Fruit fly (Drosophila melanogaster) whole organism, embryonic: Measurements from ENCODE around the gene CG14401.

ENCODE experiments used
- Adf1 ChIP-seq: fragments of 200-800 bp; sonication (Bioruptor generic); IDR thresholded peaks from 2 replicates; pipeline ENCODE4 v1.3.6; 2022; ENCODE audit warnings: missing biosample characterization, missing genetic modification characterization
- Bgb ChIP-seq: fragments of 200-800 bp; sonication (Bioruptor generic); IDR thresholded peaks from 2 replicates; pipeline ENCODE4 v1.3.6; 2022; ENCODE audit warnings: missing biosample characterization, missing genetic modification characterization; ENCODE audit not compliant: partially characterized antibody
- CG10979 ChIP-seq: fragments of 200-800 bp; sonication (Bioruptor generic); optimal IDR thresholded peaks from 2 replicates; lab custom pipeline; 2018; ENCODE audit warnings: missing biosample characterization, mild to moderate bottlenecking, missing genetic modification characterization, moderate library complexity
- CG11504 ChIP-seq: fragments of 200-800 bp; sonication (Bioruptor generic); optimal IDR thresholded peaks from 3 replicates; lab custom pipeline; 2019; ENCODE audit warnings: missing biosample characterization, mild to moderate bottlenecking, missing genetic modification characterization, moderate library complexity
- CG11695 ChIP-seq: fragments of 200-800 bp; sonication (Bioruptor generic); IDR thresholded peaks from 3 replicates; pipeline ENCODE4 v1.3.6; 2022; ENCODE audit warnings: missing biosample characterization, missing genetic modification characterization
- CG12219 ChIP-seq: fragments of 200-800 bp; sonication (Bioruptor generic); optimal IDR thresholded peaks from 3 replicates; lab custom pipeline; 2018; ENCODE audit warnings: missing biosample characterization, mild to moderate bottlenecking, missing genetic modification characterization
- CG12769 ChIP-seq: fragments of 200-800 bp; sonication (Bioruptor generic); optimal IDR thresholded peaks from 2 replicates; lab custom pipeline; 2019; ENCODE audit warnings: missing biosample characterization, mild to moderate bottlenecking, missing genetic modification characterization, moderate library complexity
- CG13123 ChIP-seq: fragments of 200-800 bp; sonication (Bioruptor generic); optimal IDR thresholded peaks from 2 replicates; lab custom pipeline; 2016; ENCODE audit warnings: missing biosample characterization, missing genetic modification characterization
- CG13894 ChIP-seq: fragments of 200-800 bp; sonication (Bioruptor generic); optimal IDR thresholded peaks from 3 replicates; lab custom pipeline; 2018; ENCODE audit warnings: missing biosample characterization, mild to moderate bottlenecking, missing genetic modification characterization, moderate library complexity
- CG14710 ChIP-seq: fragments of 200-800 bp; sonication (Bioruptor generic); optimal IDR thresholded peaks from 3 replicates; lab custom pipeline; 2019; ENCODE audit warnings: missing biosample characterization, mild to moderate bottlenecking, missing genetic modification characterization, moderate library complexity
- CG2678 ChIP-seq: fragments of 200-800 bp; sonication (Bioruptor generic); optimal IDR thresholded peaks from 3 replicates; lab custom pipeline; 2019; ENCODE audit warnings: missing biosample characterization, mild to moderate bottlenecking, missing genetic modification characterization, moderate library complexity
- CG31441 ChIP-seq: fragments of 200-800 bp; sonication (Bioruptor generic); IDR thresholded peaks from 2 replicates; pipeline ENCODE4 v1.3.6; 2022; ENCODE audit warnings: missing biosample characterization, missing genetic modification characterization
- CG3281 ChIP-seq: fragments of 200-800 bp; sonication (Bioruptor generic); optimal IDR thresholded peaks from 3 replicates; lab custom pipeline; 2017; ENCODE audit warnings: missing biosample characterization, mild to moderate bottlenecking, missing genetic modification characterization
- CG3838 ChIP-seq: fragments of 200-800 bp; sonication (Bioruptor generic); optimal IDR thresholded peaks from 3 replicates; lab custom pipeline; 2016; ENCODE audit warnings: missing biosample characterization, missing genetic modification characterization
- CG4282 ChIP-seq: fragments of 200-800 bp; sonication (Bioruptor generic); optimal IDR thresholded peaks from 2 replicates; lab custom pipeline; 2016; ENCODE audit warnings: missing biosample characterization, missing genetic modification characterization
- CG6175 ChIP-seq: fragments of 200-800 bp; sonication (Bioruptor generic); IDR thresholded peaks from 3 replicates; pipeline ENCODE4 v1.3.6; 2022; ENCODE audit warnings: missing biosample characterization, missing genetic modification characterization
- CG6791 ChIP-seq: fragments of 200-800 bp; sonication (Bioruptor generic); IDR thresholded peaks from 3 replicates; pipeline ENCODE4 v1.3.6; 2022; ENCODE audit warnings: missing biosample characterization, missing genetic modification characterization; ENCODE audit not compliant: partially characterized antibody
- CG8290 ChIP-seq, 3 experiments: fragments of 200-800 bp; sonication (Bioruptor generic); optimal IDR thresholded peaks; 2 replicates each; lab custom pipeline; 2016 to 2019; ENCODE audit warnings: missing biosample characterization in 3 of 3, missing genetic modification characterization in 3 of 3, mild to moderate bottlenecking in 2 of 3, moderate library complexity in 1 of 3
- CG9609 ChIP-seq: fragments of 200-800 bp; sonication (Bioruptor generic); optimal IDR thresholded peaks from 3 replicates; lab custom pipeline; 2016; ENCODE audit warnings: missing biosample characterization, missing genetic modification characterization
- Doc3 ChIP-seq: fragments of 200-800 bp; sonication (Bioruptor generic); IDR thresholded peaks from 3 replicates; pipeline ENCODE4 v1.3.6; 2022; ENCODE audit warnings: missing biosample characterization, missing genetic modification characterization; ENCODE audit not compliant: partially characterized antibody
- E2f1 ChIP-seq: fragments of 200-800 bp; sonication (Bioruptor generic); IDR thresholded peaks from 2 replicates; pipeline ENCODE4 v1.3.6; 2022; ENCODE audit warnings: missing biosample characterization, missing genetic modification characterization
- Fer3 ChIP-seq: fragments of 200-800 bp; sonication (Bioruptor generic); optimal IDR thresholded peaks from 2 replicates; lab custom pipeline; 2018; ENCODE audit warnings: missing biosample characterization, mild to moderate bottlenecking, missing genetic modification characterization, moderate library complexity
- MTF-1 ChIP-seq: fragments of 200-800 bp; sonication (Bioruptor generic); optimal IDR thresholded peaks from 2 replicates; lab custom pipeline; 2018; ENCODE audit warnings: missing biosample characterization, mild to moderate bottlenecking, missing genetic modification characterization, borderline replicate concordance
- Neu2 ChIP-seq: fragments of 200-800 bp; sonication (Bioruptor generic); optimal IDR thresholded peaks from 3 replicates; lab custom pipeline; 2016; ENCODE audit warnings: missing biosample characterization, missing genetic modification characterization, borderline replicate concordance
- Sox102F ChIP-seq: fragments of 200-800 bp; sonication (Bioruptor generic); optimal IDR thresholded peaks from 2 replicates; lab custom pipeline; 2018; ENCODE audit warnings: missing biosample characterization, mild to moderate bottlenecking, missing genetic modification characterization, moderate library complexity
- TFAM ChIP-seq: fragments of 200-800 bp; sonication (Bioruptor generic); optimal IDR thresholded peaks from 2 replicates; lab custom pipeline; 2017; ENCODE audit warnings: missing biosample characterization, missing genetic modification characterization, inconsistent platforms
- Trl ChIP-seq, 3 experiments: fragments of >200 bp in 2 of 3; fragments of 200-800 bp in 1 of 3; sonication (Bioruptor generic) in 1 of 3; optimal IDR thresholded peaks; 2 replicates in 1 of 3; 3 replicates in 2 of 3; lab custom pipeline; 2016 to 2017; ENCODE audit warnings: missing biosample characterization in 1 of 3, missing genetic modification characterization in 1 of 3
- Vsx1 ChIP-seq: fragments of 200-800 bp; sonication (Bioruptor generic); optimal IDR thresholded peaks from 2 replicates; lab custom pipeline; 2017; ENCODE audit warnings: missing biosample characterization, mild to moderate bottlenecking, missing genetic modification characterization, missing genetic modification reagents
- Xrp1 ChIP-seq: fragments of 200-800 bp; sonication (Bioruptor generic); IDR thresholded peaks from 2 replicates; pipeline ENCODE4 v1.3.6; 2022; ENCODE audit warnings: missing biosample characterization, missing genetic modification characterization
- crol ChIP-seq: fragments of 200-800 bp; sonication (Bioruptor generic); IDR thresholded peaks from 2 replicates; pipeline ENCODE4 v1.3.6; 2022; ENCODE audit warnings: missing biosample characterization, missing genetic modification characterization
- her ChIP-seq: fragments of 200-800 bp; sonication (Bioruptor generic); optimal IDR thresholded peaks from 2 replicates; lab custom pipeline; 2016; ENCODE audit warnings: missing biosample characterization, missing genetic modification characterization
- kah ChIP-seq: fragments of 200-800 bp; sonication (Bioruptor generic); optimal IDR thresholded peaks from 2 replicates; lab custom pipeline; 2018; ENCODE audit warnings: missing biosample characterization, mild to moderate bottlenecking, missing genetic modification characterization
- lilli ChIP-seq: fragments of 200-800 bp; sonication (Bioruptor generic); optimal IDR thresholded peaks from 3 replicates; lab custom pipeline; 2016; ENCODE audit warnings: missing biosample characterization, missing genetic modification characterization
- nau ChIP-seq: fragments of 200-800 bp; sonication (Bioruptor generic); optimal IDR thresholded peaks from 3 replicates; lab custom pipeline; 2017; ENCODE audit warnings: missing biosample characterization, mild to moderate bottlenecking, missing genetic modification characterization, missing genetic modification reagents
- onecut ChIP-seq: fragments of 200-800 bp; sonication (Bioruptor generic); IDR thresholded peaks from 2 replicates; pipeline ENCODE4 v1.3.6; 2022; ENCODE audit warnings: missing biosample characterization, missing genetic modification characterization
- otp ChIP-seq: fragments of 200-800 bp; sonication (Bioruptor generic); IDR thresholded peaks from 3 replicates; pipeline ENCODE4, ENCODE4 v1.3.6; 2022; ENCODE audit warnings: missing biosample characterization, missing genetic modification characterization
- pho ChIP-seq: fragments of 200-800 bp; sonication (Bioruptor generic); optimal IDR thresholded peaks from 2 replicates; lab custom pipeline; 2016; ENCODE audit warnings: missing biosample characterization, missing genetic modification characterization
- phol ChIP-seq: fragments of 200-800 bp; sonication (Bioruptor generic); optimal IDR thresholded peaks from 3 replicates; lab custom pipeline; 2018; ENCODE audit warnings: missing biosample characterization, mild to moderate bottlenecking, missing genetic modification characterization, moderate library complexity
- pita ChIP-seq: fragments of 200-800 bp; sonication (Bioruptor generic); optimal IDR thresholded peaks from 2 replicates; lab custom pipeline; 2017; ENCODE audit warnings: missing biosample characterization, mild to moderate bottlenecking, missing genetic modification characterization
- repo ChIP-seq: fragments of 200-800 bp; sonication (Bioruptor generic); optimal IDR thresholded peaks from 2 replicates; lab custom pipeline; 2016; ENCODE audit warnings: missing biosample characterization, missing genetic modification characterization
- row ChIP-seq: fragments of 200-800 bp; sonication (Bioruptor generic); IDR thresholded peaks from 3 replicates; pipeline ENCODE4 v1.3.6; 2022; ENCODE audit warnings: missing biosample characterization, missing genetic modification characterization
- sna ChIP-seq: fragments of 200-800 bp; sonication (Bioruptor generic); IDR thresholded peaks from 2 replicates; pipeline ENCODE4 v1.3.6; 2022; ENCODE audit warnings: missing biosample characterization, missing genetic modification characterization; ENCODE audit not compliant: partially characterized antibody
- vnd ChIP-seq: fragments of 200-800 bp; sonication (Bioruptor generic); IDR thresholded peaks from 3 replicates; pipeline ENCODE4 v1.3.6; 2022; ENCODE audit warnings: missing biosample characterization, missing genetic modification characterization; ENCODE audit not compliant: partially characterized antibody
- yki ChIP-seq: fragments of >200 bp; optimal IDR thresholded peaks from 3 replicates; lab custom pipeline; 2018
- z ChIP-seq: fragments of 200-800 bp; sonication (Bioruptor generic); IDR thresholded peaks from 3 replicates; pipeline ENCODE4 v1.3.6; 2022; ENCODE audit warnings: missing biosample characterization, missing genetic modification characterization
- zen2 ChIP-seq: fragments of 200-800 bp; sonication (Bioruptor generic); IDR thresholded peaks from 3 replicates; pipeline ENCODE4 v1.3.6; 2022; ENCODE audit warnings: missing biosample characterization, missing genetic modification characterization; ENCODE audit not compliant: partially characterized antibody

Gene CG14401

DNA sequence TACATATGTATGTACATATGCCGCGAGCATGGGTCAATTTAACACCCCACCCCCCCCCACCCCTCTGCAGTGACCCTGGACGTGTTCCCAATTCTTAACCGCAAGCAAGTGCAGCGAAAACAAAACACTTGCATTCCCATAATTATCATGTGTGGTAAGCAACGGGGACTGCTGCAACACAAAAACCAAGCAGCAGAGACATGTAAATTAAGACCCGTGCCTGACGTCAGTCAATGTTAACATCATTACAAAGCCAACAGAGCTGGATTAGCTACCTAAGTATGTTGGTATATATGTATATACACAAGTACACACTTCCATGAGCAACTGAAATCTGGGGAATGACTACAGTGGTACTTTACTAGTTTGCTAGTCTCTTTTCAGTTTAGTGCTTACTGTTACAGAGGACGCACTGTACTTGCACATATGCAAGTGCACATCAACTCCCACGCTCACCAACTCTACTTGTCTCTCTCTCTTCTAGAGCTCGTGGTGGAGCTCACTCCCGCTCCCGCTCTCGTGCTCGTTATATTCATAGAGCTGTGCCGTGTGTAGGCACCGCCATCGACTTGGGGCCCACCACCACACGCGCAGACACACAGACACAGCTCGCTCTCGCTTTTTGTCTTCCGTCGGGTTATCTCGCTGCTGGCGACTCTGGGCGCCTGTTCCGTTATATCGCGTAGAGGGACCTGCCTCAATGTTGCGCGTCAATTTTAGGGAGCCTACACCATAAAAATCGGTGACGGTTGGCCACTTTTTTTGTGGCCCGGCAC, 48.2 kb upstream of the CG14401 start (continued):
- peak; percentile 49; the same call in 1 of the 2 replicates for TF ChIP-seq crol (GFP tag; lab: Robert Waterston, UW)
- peak; percentile 92 for TF ChIP-seq CG11504 (tag; lab: Kevin White, UChicago)
- TF ChIP-seq pita (GFP tag; lab: Kevin White, UChicago): no peak
- TF ChIP-seq repo (GFP tag; lab: Kevin White, UChicago): no peak
- TF ChIP-seq CG2678 (tag; lab: Kevin White, UChicago): peak; percentile 25
- TF ChIP-seq CG6791 (GFP tag; lab: Robert Waterston, UW): no peak
- peak; percentile 7; the same call in 1 of the 3 replicates for TF ChIP-seq row
- peak; percentile 47; the same call in 1 of the 2 replicates for TF ChIP-seq Xrp1 (GFP tag; lab: Robert Waterston, UW)
- no peak for TF ChIP-seq Sox102F (GFP tag; lab: Kevin White, UChicago)
- TF ChIP-seq Fer3 (tag; lab: Kevin White, UChicago): peak; percentile 8
- TF ChIP-seq z (GFP tag; lab: Robert Waterston, UW): peak; percentile 52; the same call in 2 of the 3 replicates
- no peak for TF ChIP-seq Neu2 (GFP tag; lab: Kevin White, UChicago)
- TF ChIP-seq CG13894 (tag; lab: Kevin White, UChicago): peak; percentile 79
- no peak for TF ChIP-seq lilli
- peak; percentile 27; the same call in 1 of the 2 replicates for TF ChIP-seq CG31441 (GFP tag; lab: Robert Waterston, UW)
- peak; percentile 46; the same call in 1 of the 2 replicates for TF ChIP-seq Adf1
- no peak for TF ChIP-seq Vsx1 (GFP tag; lab: Kevin White, UChicago)
- no peak for TF ChIP-seq her
- TF ChIP-seq CG12769 (tag; lab: Kevin White, UChicago): peak; percentile 94
- TF ChIP-seq CG12219 (GFP tag; lab: Kevin White, UChicago): no peak
- TF ChIP-seq Doc3 (GFP tag; lab: Robert Waterston, UW): peak; percentile 55; the same call in 2 of the 3 replicates
- peak; percentile 67; the same call in 2 of the 3 replicates for TF ChIP-seq CG11695 (GFP tag; lab: Robert Waterston, UW)
- peak; percentile 55 for TF ChIP-seq kah
- no peak for TF ChIP-seq CG3281
- no peak for TF ChIP-seq CG4282
- TF ChIP-seq phol (tag; lab: Kevin White, UChicago): peak; percentile 5
- no peak for TF ChIP-seq CG8290 (GFP tag; optimal IDR thresholded peaks at IDR 0.05; lab: Kevin White, UChicago)
- TF ChIP-seq CG8290 (tag; optimal IDR thresholded peaks at IDR 0.05; lab: Kevin White, UChicago): peak in 1 of 2 experiments; percentile 19
- peak; percentile 56; the same call in 2 of the 3 replicates for TF ChIP-seq zen2 (GFP tag; lab: Robert Waterston, UW)
- 0 out of 3 replicates have a peak, but pooled peaks have one; percentile 36 for TF ChIP-seq vnd (GFP tag; lab: Robert Waterston, UW)
- peak; percentile 84 to 90 for TF ChIP-seq Trl (optimal IDR thresholded peaks at IDR 0.05; lab: Kevin White, UChicago)
- TF ChIP-seq Trl (GFP tag; optimal IDR thresholded peaks at IDR 0.05; lab: Kevin White, UChicago): no peak
- no peak for TF ChIP-seq CG13123 (GFP tag; lab: Kevin White, UChicago)
- peak; percentile 9 for TF ChIP-seq MTF-1 (GFP tag; lab: Kevin White, UChicago)
- TF ChIP-seq E2f1 (GFP tag; lab: Robert Waterston, UW): 0 out of 2 replicates have a peak, but pooled peaks have one; percentile 35
- TF ChIP-seq otp (GFP tag; lab: Robert Waterston, UW): peak; percentile 47; the same call in 1 of the 3 replicates
- TF ChIP-seq yki: peak; percentile 80
- TF ChIP-seq CG6175 (GFP tag; lab: Robert Waterston, UW): peak; percentile 91
- peak; percentile 40; the same call in 1 of the 2 replicates for TF ChIP-seq Bgb
- TF ChIP-seq sna: peak; percentile 53; the same call in 1 of the 2 replicates
- TF ChIP-seq CG10979 (tag; lab: Kevin White, UChicago): peak; percentile 32
- no peak for TF ChIP-seq TFAM
- no peak for TF ChIP-seq CG9609 (GFP tag; lab: Kevin White, UChicago)
- peak; percentile 11 for TF ChIP-seq CG14710 (tag; lab: Kevin White, UChicago)
- TF ChIP-seq nau (GFP tag; lab: Kevin White, UChicago): peak; percentile 21
- TF ChIP-seq onecut: peak; percentile 41; the same call in 1 of the 2 replicates
- no peak for TF ChIP-seq pho (GFP tag; lab: Kevin White, UChicago)
- TF ChIP-seq CG3838 (GFP tag; lab: Kevin White, UChicago): no peak
